Fruit fly (Drosophila melanogaster) S2 (cell line): Measurements from ENCODE around the gene ppk7.

ENCODE experiments used
- CG8478 ChIP-seq: fragments of >200 bp; optimal IDR thresholded peaks from 2 replicates; lab custom pipeline; 2018
- CTCF ChIP-seq, 2 experiments: fragments of >200 bp; optimal IDR thresholded peaks; 2 replicates each; lab custom pipeline; 2018

dm6 chr2L:6391469-6391868, 37.3 kb upstream of the ppk7 start:
- TF ChIP-seq CTCF (optimal IDR thresholded peaks at IDR 0.05; lab: Kevin White, UChicago), result peak; percentile 52 to 56
- no peak for TF ChIP-seq CG8478 (lab: Kevin White, UChicago)
